Fruit fly (Drosophila melanogaster) whole organism, embryonic: Measurements from ENCODE around the gene Lgr1.
A peak's percentile ranks its signal among the peaks of the same experiment; 100 is the strongest.

Experiments
- ATbp ChIP-seq: fragments of 200-800 bp; sonication (Bioruptor generic); optimal IDR thresholded peaks from 2 replicates; lab custom pipeline; 2017; ENCODE audit warnings: missing biosample characterization, mild to moderate bottlenecking, missing genetic modification characterization, missing genetic modification reagents
- Abd-B ChIP-seq: fragments of 200-800 bp; sonication (Bioruptor generic); optimal IDR thresholded peaks from 2 replicates; lab custom pipeline; 2018; ENCODE audit warnings: missing biosample characterization, mild to moderate bottlenecking, missing genetic modification characterization, moderate library complexity
- CG10543 ChIP-seq: fragments of 200-800 bp; sonication (Bioruptor generic); optimal IDR thresholded peaks from 3 replicates; lab custom pipeline; 2017; ENCODE audit warnings: missing biosample characterization, mild to moderate bottlenecking, missing genetic modification characterization, moderate library complexity
- CG11247 ChIP-seq: fragments of 200-800 bp; sonication (Bioruptor generic); IDR thresholded peaks from 2 replicates; pipeline ENCODE4 v1.3.6; 2022; ENCODE audit warnings: missing biosample characterization, missing genetic modification characterization
- CG12071 ChIP-seq: fragments of 200-800 bp; sonication (Bioruptor generic); optimal IDR thresholded peaks from 3 replicates; lab custom pipeline; 2018; ENCODE audit warnings: missing biosample characterization, mild to moderate bottlenecking, missing genetic modification characterization
- CG12236 ChIP-seq: fragments of 200-800 bp; sonication (Bioruptor generic); optimal IDR thresholded peaks from 2 replicates; lab custom pipeline; 2016; ENCODE audit warnings: missing biosample characterization, missing genetic modification characterization
- CG12391 ChIP-seq: fragments of 200-800 bp; sonication (Bioruptor generic); optimal IDR thresholded peaks from 3 replicates; lab custom pipeline; 2018; ENCODE audit warnings: missing biosample characterization, mild to moderate bottlenecking, missing genetic modification characterization, moderate library complexity
- CG13123 ChIP-seq: fragments of 200-800 bp; sonication (Bioruptor generic); optimal IDR thresholded peaks from 2 replicates; lab custom pipeline; 2016; ENCODE audit warnings: missing biosample characterization, missing genetic modification characterization
- CG13775 ChIP-seq: fragments of 200-800 bp; sonication (Bioruptor generic); optimal IDR thresholded peaks from 3 replicates; lab custom pipeline; 2017; ENCODE audit warnings: missing biosample characterization, mild to moderate bottlenecking, missing genetic modification characterization
- CG13894 ChIP-seq: fragments of 200-800 bp; sonication (Bioruptor generic); optimal IDR thresholded peaks from 3 replicates; lab custom pipeline; 2018; ENCODE audit warnings: missing biosample characterization, mild to moderate bottlenecking, missing genetic modification characterization, moderate library complexity
- CG18011 ChIP-seq: fragments of 200-800 bp; sonication (Bioruptor generic); optimal IDR thresholded peaks from 2 replicates; lab custom pipeline; 2017; ENCODE audit warnings: missing biosample characterization, missing genetic modification characterization, mild to moderate bottlenecking, moderate library complexity, missing genotype
- CG2202 ChIP-seq: fragments of 200-800 bp; sonication (Bioruptor generic); optimal IDR thresholded peaks from 2 replicates; lab custom pipeline; 2018; ENCODE audit warnings: missing biosample characterization, mild to moderate bottlenecking, missing genetic modification characterization
- CG31224 ChIP-seq: fragments of 200-800 bp; sonication (Bioruptor generic); IDR thresholded peaks from 2 replicates; pipeline ENCODE4 v1.3.6; 2022; ENCODE audit warnings: missing biosample characterization, missing genetic modification characterization
- CG32772 ChIP-seq: fragments of 200-800 bp; sonication (Bioruptor generic); IDR thresholded peaks from 2 replicates; pipeline ENCODE4 v1.3.6; 2022; ENCODE audit warnings: missing biosample characterization, missing genetic modification characterization
- CG4617 ChIP-seq: fragments of 200-800 bp; sonication (Bioruptor generic); optimal IDR thresholded peaks from 3 replicates; lab custom pipeline; 2016; ENCODE audit warnings: missing biosample characterization, missing genetic modification characterization, borderline replicate concordance
- CG5245 ChIP-seq: fragments of 200-800 bp; sonication (Bioruptor generic); optimal IDR thresholded peaks from 3 replicates; lab custom pipeline; 2016; ENCODE audit warnings: missing biosample characterization, missing genetic modification characterization
- CG6654 ChIP-seq: fragments of 200-800 bp; sonication (Bioruptor generic); optimal IDR thresholded peaks from 2 replicates; lab custom pipeline; 2017; ENCODE audit warnings: missing biosample characterization, mild to moderate bottlenecking, missing genetic modification characterization
- CG6813 ChIP-seq: fragments of 200-800 bp; sonication (Bioruptor generic); optimal IDR thresholded peaks from 2 replicates; lab custom pipeline; 2017; ENCODE audit warnings: missing biosample characterization, missing genetic modification characterization, mild to moderate bottlenecking, moderate library complexity, missing genetic modification reagents
- CG8290 ChIP-seq, 3 experiments: fragments of 200-800 bp; sonication (Bioruptor generic); optimal IDR thresholded peaks; 2 replicates each; lab custom pipeline; 2016 to 2019; ENCODE audit warnings: missing biosample characterization in 3 of 3, missing genetic modification characterization in 3 of 3, mild to moderate bottlenecking in 2 of 3, moderate library complexity in 1 of 3
- CG8388 ChIP-seq: fragments of 200-800 bp; sonication (Bioruptor generic); optimal IDR thresholded peaks from 2 replicates; lab custom pipeline; 2019; ENCODE audit warnings: missing biosample characterization, mild to moderate bottlenecking, missing genetic modification characterization, moderate library complexity
- Camta ChIP-seq: fragments of 200-800 bp; sonication (Bioruptor generic); optimal IDR thresholded peaks from 2 replicates; lab custom pipeline; 2016; ENCODE audit warnings: missing biosample characterization, missing genetic modification characterization
- Chrac-16 ChIP-seq: fragments of 200-800 bp; sonication (Bioruptor generic); optimal IDR thresholded peaks from 3 replicates; lab custom pipeline; 2016; ENCODE audit warnings: missing biosample characterization, missing genetic modification characterization
- D ChIP-seq, 2 experiments: fragments of 200-800 bp in 1 of 2; fragments of >200 bp in 1 of 2; sonication (Bioruptor generic) in 1 of 2; optimal IDR thresholded peaks; 2 replicates in 1 of 2; 3 replicates in 1 of 2; lab custom pipeline; 2017; ENCODE audit warnings: mild to moderate bottlenecking in 1 of 2, missing biosample characterization in 1 of 2, missing genetic modification characterization in 1 of 2, missing genetic modification reagents in 1 of 2
- D19A ChIP-seq: fragments of 200-800 bp; optimal IDR thresholded peaks from 3 replicates; lab custom pipeline; 2019; ENCODE audit warnings: missing biosample characterization, mild to moderate bottlenecking, missing genetic modification characterization, moderate library complexity
- Gsc ChIP-seq: fragments of 200-800 bp; sonication (Bioruptor generic); IDR thresholded peaks from 2 replicates; pipeline ENCODE4 v1.3.6; 2022; ENCODE audit warnings: missing biosample characterization, missing genetic modification characterization
- Kr ChIP-seq: fragments of 200-800 bp; sonication (Bioruptor generic); optimal IDR thresholded peaks from 2 replicates; lab custom pipeline; 2017; ENCODE audit warnings: missing biosample characterization, mild to moderate bottlenecking, missing genetic modification characterization
- Lim3 ChIP-seq: fragments of 200-800 bp; sonication (Bioruptor generic); IDR thresholded peaks from 2 replicates; pipeline ENCODE4 v1.3.6; 2022; ENCODE audit warnings: missing biosample characterization, missing genetic modification characterization
- MESR4 ChIP-seq: fragments of 200-800 bp; sonication (Bioruptor generic); optimal IDR thresholded peaks from 2 replicates; lab custom pipeline; 2018; ENCODE audit warnings: missing biosample characterization, mild to moderate bottlenecking, missing genetic modification characterization, moderate library complexity
- NC2α ChIP-seq: fragments of 200-800 bp; sonication (Bioruptor generic); optimal IDR thresholded peaks from 2 replicates; lab custom pipeline; 2016; ENCODE audit warnings: missing biosample characterization, missing genetic modification characterization
- Neu2 ChIP-seq: fragments of 200-800 bp; sonication (Bioruptor generic); optimal IDR thresholded peaks from 3 replicates; lab custom pipeline; 2016; ENCODE audit warnings: missing biosample characterization, missing genetic modification characterization, borderline replicate concordance
- Oaz ChIP-seq: fragments of 200-800 bp; sonication (Bioruptor generic); IDR thresholded peaks from 2 replicates; pipeline ENCODE4 v1.3.6; 2022; ENCODE audit warnings: missing biosample characterization, missing genetic modification characterization
- PHDP ChIP-seq: fragments of 200-800 bp; sonication (Bioruptor generic); optimal IDR thresholded peaks from 3 replicates; lab custom pipeline; 2018; ENCODE audit warnings: missing biosample characterization, mild to moderate bottlenecking, missing genetic modification characterization, moderate library complexity
- Poxn ChIP-seq: fragments of 200-800 bp; sonication (Bioruptor generic); IDR thresholded peaks from 2 replicates; pipeline ENCODE4 v1.3.6; 2022; ENCODE audit warnings: missing biosample characterization, missing genetic modification characterization
- Spps ChIP-seq: fragments of 200-800 bp; sonication (Bioruptor generic); optimal IDR thresholded peaks from 2 replicates; lab custom pipeline; 2018; ENCODE audit warnings: missing biosample characterization, mild to moderate bottlenecking, missing genetic modification characterization
- ci ChIP-seq: fragments of 200-800 bp; sonication (Bioruptor generic); IDR thresholded peaks from 3 replicates; pipeline ENCODE4 v1.3.6; 2022; ENCODE audit warnings: missing biosample characterization, missing genetic modification characterization
- dan ChIP-seq: fragments of 200-800 bp; sonication (Bioruptor generic); IDR thresholded peaks from 2 replicates; pipeline ENCODE4 v1.3.6; 2022; ENCODE audit warnings: missing biosample characterization, missing genetic modification characterization
- dm ChIP-seq: fragments of 200-800 bp; sonication (Bioruptor generic); optimal IDR thresholded peaks from 3 replicates; lab custom pipeline; 2016; ENCODE audit warnings: missing biosample characterization, missing genetic modification characterization
- ewg ChIP-seq: fragments of 200-800 bp; sonication (Bioruptor generic); optimal IDR thresholded peaks from 3 replicates; lab custom pipeline; 2017; ENCODE audit warnings: mild to moderate bottlenecking, missing biosample characterization, missing genetic modification reagents, missing genetic modification characterization
- h ChIP-seq: fragments of >200 bp; optimal IDR thresholded peaks from 2 replicates; lab custom pipeline; 2017
- ham ChIP-seq: fragments of 200-800 bp; sonication (Bioruptor generic); IDR thresholded peaks from 2 replicates; pipeline ENCODE4 v1.3.6; 2022; ENCODE audit warnings: missing biosample characterization, missing genetic modification characterization
- her ChIP-seq: fragments of 200-800 bp; sonication (Bioruptor generic); optimal IDR thresholded peaks from 2 replicates; lab custom pipeline; 2016; ENCODE audit warnings: missing biosample characterization, missing genetic modification characterization
- ind ChIP-seq: fragments of 200-800 bp; sonication (Bioruptor generic); optimal IDR thresholded peaks from 3 replicates; lab custom pipeline; 2016; ENCODE audit warnings: missing biosample characterization, missing genetic modification characterization
- lov ChIP-seq, 2 experiments: fragments of 200-800 bp in 1 of 2; fragments of >200 bp in 1 of 2; sonication (Bioruptor generic) in 1 of 2; IDR thresholded peaks in 1 of 2; optimal IDR thresholded peaks in 1 of 2; 2 replicates in 1 of 2; 3 replicates in 1 of 2; pipeline versions ENCODE4 v1.3.6 to Lab custom; 2017 to 2022; ENCODE audit warnings: missing biosample characterization in 1 of 2, missing genetic modification characterization in 1 of 2
- nerfin-1 ChIP-seq: fragments of 200-800 bp; sonication (Bioruptor generic); optimal IDR thresholded peaks from 3 replicates; lab custom pipeline; 2019; ENCODE audit warnings: missing biosample characterization, mild to moderate bottlenecking, missing genetic modification characterization, moderate library complexity
- nmo ChIP-seq: fragments of 200-800 bp; sonication (Bioruptor generic); optimal IDR thresholded peaks from 2 replicates; lab custom pipeline; 2018; ENCODE audit warnings: missing biosample characterization, mild to moderate bottlenecking, missing genetic modification characterization, moderate library complexity
- pum ChIP-seq: fragments of 200-800 bp; sonication (Bioruptor generic); optimal IDR thresholded peaks from 2 replicates; lab custom pipeline; 2016; ENCODE audit warnings: missing biosample characterization, missing genetic modification characterization
- sd ChIP-seq: fragments of 200-800 bp; sonication (Bioruptor generic); optimal IDR thresholded peaks from 3 replicates; lab custom pipeline; 2018; ENCODE audit warnings: missing biosample characterization, mild to moderate bottlenecking, missing genetic modification characterization, moderate library complexity
- sima ChIP-seq: fragments of 200-800 bp; sonication (Bioruptor generic); optimal IDR thresholded peaks from 2 replicates; lab custom pipeline; 2016; ENCODE audit warnings: missing biosample characterization, missing genetic modification characterization
- sob ChIP-seq: fragments of 200-800 bp; sonication (Bioruptor generic); IDR thresholded peaks from 2 replicates; pipeline ENCODE4 v1.3.6; 2022; ENCODE audit warnings: missing biosample characterization, missing genetic modification characterization
- yki ChIP-seq: fragments of >200 bp; optimal IDR thresholded peaks from 3 replicates; lab custom pipeline; 2018

Gene Lgr1

dm6 chr3R:17781371-17781770, 55.8 kb downstream of the Lgr1 start (continued):
- peak; percentile 70; the same call in 1 of the 2 replicates for TF ChIP-seq ham
- peak; percentile 26 for TF ChIP-seq sima (GFP tag; lab: Kevin White, UChicago)
- TF ChIP-seq CG13894 (tag; lab: Kevin White, UChicago) = peak; percentile 72
- TF ChIP-seq CG6813 (GFP tag; lab: Kevin White, UChicago) = peak; percentile 71
- no peak for TF ChIP-seq yki (lab: Kevin White, UChicago)
- TF ChIP-seq ATbp (GFP tag; lab: Kevin White, UChicago) = peak; percentile 76
- TF ChIP-seq CG13775 (GFP tag; lab: Kevin White, UChicago) = peak; percentile 37
- peak; percentile 70 for TF ChIP-seq pum (GFP tag; lab: Kevin White, UChicago)
- no peak for TF ChIP-seq lov (optimal IDR thresholded peaks at IDR 0.05; lab: Kevin White, UChicago)
- peak; percentile 74; the same call in 1 of the 3 replicates for TF ChIP-seq lov (GFP tag; IDR thresholded peaks at IDR 0.05; lab: Robert Waterston, UW)
- TF ChIP-seq sob (GFP tag; lab: Robert Waterston, UW) = peak; percentile 88
- TF ChIP-seq MESR4 = no peak
- no peak for TF ChIP-seq Poxn (GFP tag; lab: Robert Waterston, UW)
- peak; percentile 67 for TF ChIP-seq D19A (tag; lab: Kevin White, UChicago)
- peak; percentile 69 for TF ChIP-seq her
- peak; percentile 85 for TF ChIP-seq CG10543 (GFP tag; lab: Kevin White, UChicago)
- TF ChIP-seq Camta (GFP tag; lab: Kevin White, UChicago) = peak; percentile 72
- TF ChIP-seq Lim3 = peak; percentile 55; the same call in 1 of the 2 replicates
- peak; percentile 84 for TF ChIP-seq ind
- TF ChIP-seq ewg (GFP tag; lab: Kevin White, UChicago) = peak; percentile 52
- peak; percentile 40; the same call in 1 of the 2 replicates for TF ChIP-seq Gsc (GFP tag; lab: Robert Waterston, UW)
- TF ChIP-seq Spps = no peak
- no peak for TF ChIP-seq h (lab: Kevin White, UChicago)
- no peak for TF ChIP-seq D (optimal IDR thresholded peaks at IDR 0.05; lab: Kevin White, UChicago)
- TF ChIP-seq D (GFP tag; optimal IDR thresholded peaks at IDR 0.05; lab: Kevin White, UChicago) = peak; percentile 59
- TF ChIP-seq CG13123 = no peak
- peak; percentile 88 for TF ChIP-seq CG11247 (GFP tag; lab: Robert Waterston, UW)
- peak; percentile 83 for TF ChIP-seq Abd-B
- no peak for TF ChIP-seq CG2202 (tag; lab: Kevin White, UChicago)
- no peak for TF ChIP-seq NC2α (GFP tag; lab: Kevin White, UChicago)
- TF ChIP-seq Chrac-16 (GFP tag; lab: Kevin White, UChicago) = peak; percentile 49
- TF ChIP-seq nmo (GFP tag; lab: Kevin White, UChicago) = peak; percentile 89
- peak; percentile 4 for TF ChIP-seq CG4617 (GFP tag; lab: Kevin White, UChicago)
- TF ChIP-seq sd (tag; lab: Kevin White, UChicago) = peak; percentile 52
- no peak for TF ChIP-seq Neu2 (GFP tag; lab: Kevin White, UChicago)
- TF ChIP-seq nerfin-1 = peak; percentile 79
- TF ChIP-seq CG8388 (GFP tag; lab: Kevin White, UChicago) = peak; percentile 73
- TF ChIP-seq dm (GFP tag; lab: Kevin White, UChicago) = peak; percentile 9
- TF ChIP-seq ci (GFP tag; lab: Robert Waterston, UW) = peak; percentile 90
- TF ChIP-seq CG12391 (tag; lab: Kevin White, UChicago) = peak; percentile 75
- peak; percentile 25 for TF ChIP-seq CG5245 (GFP tag; lab: Kevin White, UChicago)
- no peak for TF ChIP-seq CG8290 (GFP tag; optimal IDR thresholded peaks at IDR 0.05; lab: Kevin White, UChicago)
- TF ChIP-seq CG8290 (tag; optimal IDR thresholded peaks at IDR 0.05; lab: Kevin White, UChicago) = peak in 1 of 2 experiments; percentile 75
- TF ChIP-seq CG18011 (GFP tag; lab: Kevin White, UChicago) = peak; percentile 8
- TF ChIP-seq CG12236 (GFP tag; lab: Kevin White, UChicago) = peak; percentile 5
- no peak for TF ChIP-seq Kr (GFP tag; lab: Kevin White, UChicago)
- peak; percentile 61 for TF ChIP-seq CG12071 (GFP tag; lab: Kevin White, UChicago)
- no peak for TF ChIP-seq dan (GFP tag; lab: Robert Waterston, UW)
- peak; percentile 89 for TF ChIP-seq CG32772 (GFP tag; lab: Robert Waterston, UW)
- peak; percentile 14 for TF ChIP-seq CG6654 (GFP tag; lab: Kevin White, UChicago)
- TF ChIP-seq Oaz (GFP tag; lab: Robert Waterston, UW) = peak; percentile 72
- peak; percentile 77 for TF ChIP-seq PHDP (tag; lab: Kevin White, UChicago)
- TF ChIP-seq CG31224 (GFP tag; lab: Robert Waterston, UW) = peak; percentile 87
